Fruit fly (Drosophila melanogaster): ENCODE measurements around the gene CG43059.

DNA sequence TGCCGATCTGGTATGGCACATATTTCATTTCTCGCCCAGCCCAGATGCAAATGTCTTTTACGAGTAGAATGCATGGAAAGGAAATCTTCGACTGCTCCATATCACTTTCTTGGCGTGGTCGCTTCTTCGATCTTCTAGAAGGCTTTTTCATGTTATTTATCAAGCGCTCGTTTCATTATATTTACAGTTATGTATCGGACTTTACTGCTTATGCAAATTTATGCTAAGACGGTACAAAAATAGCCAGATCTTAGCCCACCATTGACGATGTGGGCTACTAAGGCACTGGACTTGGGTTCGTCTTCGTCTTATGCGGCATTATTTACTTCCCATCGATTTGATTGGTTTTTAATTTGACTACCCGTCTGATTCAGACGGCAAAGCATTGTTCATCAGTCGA, 44.5 kb upstream of the CG43059 start:
- no peak for TF ChIP-seq Mio (GFP tag; optimal IDR thresholded peaks at IDR 0.05)
- no peak for TF ChIP-seq br (GFP tag; optimal IDR thresholded peaks at IDR 0.05)
- TF ChIP-seq Hnf4 (GFP tag; optimal IDR thresholded peaks at IDR 0.05) = no peak
- no peak for TF ChIP-seq usp (GFP tag; optimal IDR thresholded peaks at IDR 0.05)
- no peak for TF ChIP-seq dmrt93B (GFP tag; optimal IDR thresholded peaks at IDR 0.05)
- no peak for TF ChIP-seq Abd-B (GFP tag; optimal IDR thresholded peaks at IDR 0.05)
- TF ChIP-seq Hr83 (GFP tag; optimal IDR thresholded peaks at IDR 0.05; ENCODE audit: poor library complexity, severe bottlenecking) = no peak
- no peak for TF ChIP-seq CG9705 (GFP tag; optimal IDR thresholded peaks at IDR 0.05)
- no peak for TF ChIP-seq psq (GFP tag; optimal IDR thresholded peaks at IDR 0.05)
- no peak for TF ChIP-seq Myc (optimal IDR thresholded peaks at IDR 0.05)

Measured in whole organism, wandering third instar larva.